Worm (Caenorhabditis elegans) whole organism, L2 larva: Measurements from ENCODE around the gene F31E8.4.

Experiments used
- R02D3.7 ChIP-seq: fragments of 150-350 bp; optimal IDR thresholded peaks from 2 replicates; lab custom pipeline; 2014; ENCODE audit warnings: missing biosample characterization, missing genetic modification characterization
- ceh-82 ChIP-seq: fragments of 150-350 bp; optimal IDR thresholded peaks from 2 replicates; lab custom pipeline; 2014; ENCODE audit warnings: missing biosample characterization, missing genetic modification characterization
- nhr-25 ChIP-seq: fragments of 150-350 bp; sonication (generic microtip); optimal IDR thresholded peaks from 3 replicates; lab custom pipeline; 2014; ENCODE audit warnings: missing biosample characterization, missing genetic modification characterization
- skn-1 ChIP-seq: sonication (generic microtip); optimal IDR thresholded peaks from 2 replicates; lab custom pipeline; 2017; ENCODE audit warnings: missing biosample characterization, missing genetic modification characterization
- unc-39 ChIP-seq: fragments of 150-350 bp; optimal IDR thresholded peaks from 2 replicates; lab custom pipeline; 2014; ENCODE audit warnings: missing biosample characterization, missing genetic modification characterization

- no peak for TF ChIP-seq R02D3.7 (tag; lab: Kevin White, UChicago)
- TF ChIP-seq skn-1 (tag; lab: Kevin White, UChicago), result no peak
- no peak for TF ChIP-seq ceh-82
- TF ChIP-seq nhr-25 (tag; lab: Kevin White, UChicago), result peak; percentile 4
- TF ChIP-seq unc-39 (tag; lab: Kevin White, UChicago), result no peak
Observed at ce11 chrII:6835972-6836595, 36.1 kb upstream of the F31E8.4 start.
